Fruit fly (Drosophila melanogaster): ENCODE measurements around the gene chico.

The chico gene

dm6 chr2L:10220501-10221386 lies 26.1 kb downstream of the chico start, which contains the start of the genes Npc1a and Prosalpha6 (continued):
- TF ChIP-seq chif (GFP tag; optimal IDR thresholded peaks at IDR 0.05), result no peak
- TF ChIP-seq Hsf (GFP tag; optimal IDR thresholded peaks at IDR 0.05), result peak; percentile 46
- no peak for TF ChIP-seq CG12219 (GFP tag; optimal IDR thresholded peaks at IDR 0.05)
- TF ChIP-seq CG10321 (GFP tag; IDR thresholded peaks at IDR 0.05), result no peak
- peak; percentile 31 for TF ChIP-seq CG17829 (tag; optimal IDR thresholded peaks at IDR 0.05)
- peak; percentile 34; the same call in 1 of the 3 replicates for TF ChIP-seq CG34422 (GFP tag; IDR thresholded peaks at IDR 0.05)
- no peak for TF ChIP-seq D19A (tag; optimal IDR thresholded peaks at IDR 0.05)
- TF ChIP-seq Taf1 (GFP tag; IDR thresholded peaks at IDR 0.05), result no peak
- peak; percentile 17 for TF ChIP-seq Hr3 (GFP tag; optimal IDR thresholded peaks at IDR 0.05)
- TF ChIP-seq CG12236 (GFP tag; optimal IDR thresholded peaks at IDR 0.05), result no peak
- TF ChIP-seq CG3847 (GFP tag; IDR thresholded peaks at IDR 0.05), result no peak
- no peak for TF ChIP-seq ham (GFP tag; IDR thresholded peaks at IDR 0.05)
- TF ChIP-seq br (optimal IDR thresholded peaks at IDR 0.05), result no peak
- peak; percentile 77; the same call in 2 of the 3 replicates for TF ChIP-seq Opbp (GFP tag; IDR thresholded peaks at IDR 0.05; ENCODE audit: partially characterized antibody)
- no peak for TF ChIP-seq CG4282 (GFP tag; optimal IDR thresholded peaks at IDR 0.05)
- TF ChIP-seq MTF-1 (GFP tag; optimal IDR thresholded peaks at IDR 0.05; ENCODE audit: borderline replicate concordance), result no peak
- no peak for TF ChIP-seq sr (GFP tag; IDR thresholded peaks at IDR 0.05)
- TF ChIP-seq sisA (GFP tag; IDR thresholded peaks at IDR 0.05), result no peak
- no peak for TF ChIP-seq CG10209 (GFP tag; optimal IDR thresholded peaks at IDR 0.05)
- TF ChIP-seq chm (GFP tag; IDR thresholded peaks at IDR 0.05), result 0 out of 2 replicates have a peak, but pooled peaks have one; percentile 10
- TF ChIP-seq scrt (GFP tag; optimal IDR thresholded peaks at IDR 0.05), result peak; percentile 14
- peak; percentile 37 for TF ChIP-seq CG30403 (GFP tag; optimal IDR thresholded peaks at IDR 0.05)
- TF ChIP-seq CG2116 (GFP tag; optimal IDR thresholded peaks at IDR 0.05), result peak; percentile 78
- TF ChIP-seq CG7987 (GFP tag; optimal IDR thresholded peaks at IDR 0.05), result no peak
- TF ChIP-seq CG13624 (GFP tag; optimal IDR thresholded peaks at IDR 0.05), result no peak
- TF ChIP-seq ERR (GFP tag; optimal IDR thresholded peaks at IDR 0.05), result no peak
- TF ChIP-seq CG14667 (GFP tag; IDR thresholded peaks at IDR 0.05), result peak; percentile 82
- TF ChIP-seq CG7357 (GFP tag; IDR thresholded peaks at IDR 0.05), result no peak
- TF ChIP-seq Scr (GFP tag; IDR thresholded peaks at IDR 0.05; ENCODE audit: partially characterized antibody), result peak; percentile 69
- no peak for TF ChIP-seq esg (GFP tag; conservative IDR thresholded peaks at IDR 0.05)
- TF ChIP-seq Hey (tag; optimal IDR thresholded peaks at IDR 0.05), result no peak
- TF ChIP-seq gcm2 (GFP tag; optimal IDR thresholded peaks at IDR 0.05), result peak; percentile 1
- TF ChIP-seq CG3995 (GFP tag; optimal IDR thresholded peaks at IDR 0.05), result peak; percentile 27
- no peak for TF ChIP-seq HLH3B (GFP tag; IDR thresholded peaks at IDR 0.05)
- TF ChIP-seq pan (optimal IDR thresholded peaks at IDR 0.05), result no peak
- TF ChIP-seq pan (GFP tag; optimal IDR thresholded peaks at IDR 0.05 in 1 of 2, IDR thresholded peaks at IDR 0.05 in 1 of 2), result no peak
- TF ChIP-seq Dip2 (GFP tag; IDR thresholded peaks at IDR 0.05), result no peak
- TF ChIP-seq fd102C (GFP tag; optimal IDR thresholded peaks at IDR 0.05), result no peak
- TF ChIP-seq Dll (GFP tag; IDR thresholded peaks at IDR 0.05; ENCODE audit: partially characterized antibody), result peak; percentile 66; the same call in 2 of the 4 replicates
- 0 out of 2 replicates have a peak, but pooled peaks have one; percentile 27 for TF ChIP-seq nerfin-2 (GFP tag; IDR thresholded peaks at IDR 0.05; ENCODE audit: partially characterized antibody)
- no peak for TF ChIP-seq CG2875 (GFP tag; optimal IDR thresholded peaks at IDR 0.05)
- TF ChIP-seq Sry-δ (GFP tag; optimal IDR thresholded peaks at IDR 0.05), result peak; percentile 91
- no peak for TF ChIP-seq CG10431 (GFP tag; optimal IDR thresholded peaks at IDR 0.05)
- TF ChIP-seq sd (tag; optimal IDR thresholded peaks at IDR 0.05), result no peak
- no peak for TF ChIP-seq dan (GFP tag; IDR thresholded peaks at IDR 0.05)
- TF ChIP-seq lilli (GFP tag; optimal IDR thresholded peaks at IDR 0.05), result peak; percentile 28
- TF ChIP-seq p53 (GFP tag; optimal IDR thresholded peaks at IDR 0.05), result no peak
- TF ChIP-seq slbo (GFP tag; IDR thresholded peaks at IDR 0.05), result no peak; the same call in 1 of the 2 replicates
- TF ChIP-seq chn (GFP tag; optimal IDR thresholded peaks at IDR 0.05), result no peak
- TF ChIP-seq Stat92E (GFP tag; optimal IDR thresholded peaks at IDR 0.05), result no peak
